Fruit fly (Drosophila melanogaster) whole organism, pupa: Measurements from ENCODE around the gene CG10338.

ENCODE experiments used
- CG10348 ChIP-seq: fragments of 200-800 bp; sonication (Bioruptor generic); IDR thresholded peaks from 2 replicates; pipeline ENCODE4 v1.3.6; 2022; ENCODE audit warnings: missing biosample characterization, missing genetic modification characterization
- CG12605 ChIP-seq: fragments of 200-800 bp; sonication (Bioruptor generic); IDR thresholded peaks from 2 replicates; pipeline ENCODE4 v1.3.6; 2022; ENCODE audit warnings: missing biosample characterization, missing genetic modification characterization
- CG13204 ChIP-seq: fragments of 200-800 bp; sonication (Bioruptor generic); optimal IDR thresholded peaks from 2 replicates; lab custom pipeline; 2018; ENCODE audit warnings: missing biosample characterization, mild to moderate bottlenecking, missing genetic modification characterization, moderate library complexity
- CG14655 ChIP-seq: fragments of 200-800 bp; sonication (Bioruptor generic); optimal IDR thresholded peaks from 3 replicates; lab custom pipeline; 2017; ENCODE audit warnings: mild to moderate bottlenecking, missing biosample characterization, missing genetic modification reagents, missing genetic modification characterization
- CG15710 ChIP-seq: fragments of 200-800 bp; sonication (Bioruptor generic); optimal IDR thresholded peaks from 2 replicates; lab custom pipeline; 2018; ENCODE audit warnings: missing biosample characterization, mild to moderate bottlenecking, missing genetic modification characterization, moderate library complexity
- CG17806 ChIP-seq: fragments of 200-800 bp; sonication (Bioruptor generic); optimal IDR thresholded peaks from 2 replicates; lab custom pipeline; 2018; ENCODE audit warnings: missing biosample characterization, mild to moderate bottlenecking, missing genetic modification characterization, moderate library complexity
- CG32121 ChIP-seq: fragments of 200-800 bp; sonication (Bioruptor generic); IDR thresholded peaks from 2 replicates; pipeline ENCODE4 v1.3.6; 2022; ENCODE audit warnings: missing biosample characterization, missing genetic modification characterization
- CG34367 ChIP-seq: fragments of 200-800 bp; sonication (Bioruptor generic); optimal IDR thresholded peaks from 2 replicates; lab custom pipeline; 2018; ENCODE audit warnings: missing biosample characterization, mild to moderate bottlenecking, missing genetic modification characterization
- CG4496 ChIP-seq: fragments of 200-800 bp; sonication (Bioruptor generic); IDR thresholded peaks from 3 replicates; pipeline ENCODE4 v1.3.6; 2022; ENCODE audit warnings: missing biosample characterization, missing genetic modification characterization
- CG8159 ChIP-seq: fragments of 200-800 bp; sonication (Bioruptor generic); optimal IDR thresholded peaks from 3 replicates; lab custom pipeline; 2018; ENCODE audit warnings: missing biosample characterization, mild to moderate bottlenecking, missing genetic modification characterization, moderate library complexity
- CG8301 ChIP-seq: fragments of 200-800 bp; sonication (Bioruptor generic); optimal IDR thresholded peaks from 2 replicates; lab custom pipeline; 2018; ENCODE audit warnings: missing biosample characterization, mild to moderate bottlenecking, missing genetic modification characterization
- CG9948 ChIP-seq: fragments of 200-800 bp; sonication (Bioruptor generic); optimal IDR thresholded peaks from 2 replicates; lab custom pipeline; 2018; ENCODE audit warnings: missing biosample characterization, mild to moderate bottlenecking, missing genetic modification characterization, moderate library complexity
- D1 ChIP-seq: fragments of 200-800 bp; sonication (Bioruptor generic); optimal IDR thresholded peaks from 2 replicates; lab custom pipeline; 2018; ENCODE audit warnings: missing biosample characterization, mild to moderate bottlenecking, missing genetic modification characterization, moderate library complexity
- EcR ChIP-seq: fragments of 200-800 bp; sonication (Bioruptor generic); optimal IDR thresholded peaks from 3 replicates; lab custom pipeline; 2019; ENCODE audit warnings: missing biosample characterization, missing genetic modification characterization, mild to moderate bottlenecking, moderate library complexity, missing genetic modification reagents
- Ets98B ChIP-seq: fragments of 200-800 bp; sonication (Bioruptor generic); IDR thresholded peaks from 2 replicates; pipeline ENCODE4 v1.3.6; 2022; ENCODE audit warnings: missing biosample characterization, missing genetic modification characterization
- Pif1A ChIP-seq: fragments of 200-800 bp; sonication (Bioruptor generic); optimal IDR thresholded peaks from 3 replicates; lab custom pipeline; 2016; ENCODE audit warnings: missing biosample characterization, missing genetic modification characterization
- Pif1B ChIP-seq: fragments of 200-800 bp; sonication (Bioruptor generic); optimal IDR thresholded peaks from 3 replicates; lab custom pipeline; 2016; ENCODE audit warnings: missing biosample characterization, missing genetic modification characterization
- Snoo ChIP-seq: fragments of 200-800 bp; sonication (Bioruptor generic); optimal IDR thresholded peaks from 3 replicates; lab custom pipeline; 2017; ENCODE audit warnings: missing biosample characterization, mild to moderate bottlenecking, missing genetic modification characterization, inconsistent platforms
- fd96Ca ChIP-seq: fragments of 200-800 bp; sonication (Bioruptor generic); IDR thresholded peaks from 3 replicates; pipeline ENCODE4 v1.3.6; 2022; ENCODE audit warnings: missing biosample characterization, missing genetic modification characterization
- gl ChIP-seq: fragments of 200-800 bp; sonication (Bioruptor generic); optimal IDR thresholded peaks from 2 replicates; lab custom pipeline; 2018; ENCODE audit warnings: missing biosample characterization, mild to moderate bottlenecking, missing genetic modification characterization
- rn ChIP-seq: fragments of 200-800 bp; sonication (Bioruptor generic); IDR thresholded peaks from 2 replicates; pipeline ENCODE4 v1.3.6; 2022; ENCODE audit warnings: missing biosample characterization, missing genetic modification characterization

The CG10338 gene

DNA sequence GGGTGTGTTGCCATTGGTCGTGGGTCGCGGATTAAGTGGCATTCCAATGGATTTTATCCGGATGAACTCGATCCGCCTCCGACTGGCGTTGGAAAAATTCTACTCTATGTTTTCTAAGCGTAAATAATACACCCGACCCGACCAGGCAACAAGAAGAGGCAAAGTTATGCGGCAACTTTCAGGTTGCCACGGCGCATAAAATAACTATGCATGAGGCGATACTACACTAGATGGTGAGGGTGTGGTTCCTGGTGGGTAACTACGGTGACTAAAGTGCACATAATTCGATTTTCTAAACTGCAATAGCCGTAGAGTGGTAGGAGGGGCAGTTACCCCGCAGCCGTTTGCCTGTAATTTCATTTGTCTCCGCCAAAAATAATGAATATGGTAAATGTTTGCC is 24.3 kb upstream of the CG10338 start, which contains the start of gene CG43338:
Gene CG43338, minus strand, starts transcription at position 101 of the 400 bp plus-strand sequence.
- TF ChIP-seq CG13204 (GFP tag; lab: Kevin White, UChicago) (no peak), CG8301 (tag; lab: Kevin White, UChicago) (no peak), EcR (GFP tag; lab: Kevin White, UChicago) (no peak)

DNA sequence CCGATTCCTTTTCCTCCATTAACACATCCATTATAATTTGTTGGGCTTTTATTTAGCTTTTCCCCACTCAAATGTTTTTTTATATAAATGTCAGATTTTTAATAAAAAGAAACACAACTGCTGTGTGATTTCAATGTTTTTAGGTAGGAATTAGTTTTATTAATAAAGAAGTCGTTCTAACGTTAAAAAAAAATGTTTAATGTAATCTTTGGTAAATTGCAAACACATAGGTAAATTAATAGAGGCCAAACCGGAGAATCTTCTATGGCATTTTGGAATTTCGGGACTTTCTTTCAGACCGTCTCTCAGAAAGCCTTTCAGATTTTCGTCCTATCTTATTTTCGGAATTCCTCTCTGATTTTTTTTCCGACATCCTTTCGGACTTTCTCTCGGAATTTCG is 22.3 kb upstream of the CG10338 start, which contains the start of gene CG43339:
Gene CG43339, minus strand, starts transcription at position 101 of the 400 bp plus-strand sequence.
- TF ChIP-seq CG8301 (tag; lab: Kevin White, UChicago), result no peak
- no peak for TF ChIP-seq Pif1B (GFP tag; lab: Kevin White, UChicago)
- TF ChIP-seq D1 (tag; lab: Kevin White, UChicago), result no peak
- no peak for TF ChIP-seq Snoo (tag; lab: Kevin White, UChicago)
- TF ChIP-seq CG13204 (GFP tag; lab: Kevin White, UChicago), result no peak
- TF ChIP-seq CG12605 (GFP tag; lab: Robert Waterston, UW), result no peak
- TF ChIP-seq Pif1A (GFP tag; lab: Kevin White, UChicago), result no peak
- no peak for TF ChIP-seq CG15710 (tag; lab: Kevin White, UChicago)
- no peak for TF ChIP-seq rn (GFP tag; lab: Robert Waterston, UW)
- TF ChIP-seq fd96Ca (GFP tag; lab: Robert Waterston, UW), result no peak
- no peak for TF ChIP-seq CG9948 (tag; lab: Kevin White, UChicago)
- no peak for TF ChIP-seq CG34367 (tag; lab: Kevin White, UChicago)
- no peak for TF ChIP-seq CG4496 (GFP tag; lab: Robert Waterston, UW)
- no peak for TF ChIP-seq CG10348
- TF ChIP-seq CG17806 (tag; lab: Kevin White, UChicago), result no peak
- no peak for TF ChIP-seq Ets98B (GFP tag; lab: Robert Waterston, UW)
- no peak for TF ChIP-seq EcR (GFP tag; lab: Kevin White, UChicago)
- TF ChIP-seq CG14655 (GFP tag; lab: Kevin White, UChicago), result no peak
- TF ChIP-seq CG8159 (tag; lab: Kevin White, UChicago), result no peak
- no peak for TF ChIP-seq CG32121 (GFP tag; lab: Robert Waterston, UW)

DNA sequence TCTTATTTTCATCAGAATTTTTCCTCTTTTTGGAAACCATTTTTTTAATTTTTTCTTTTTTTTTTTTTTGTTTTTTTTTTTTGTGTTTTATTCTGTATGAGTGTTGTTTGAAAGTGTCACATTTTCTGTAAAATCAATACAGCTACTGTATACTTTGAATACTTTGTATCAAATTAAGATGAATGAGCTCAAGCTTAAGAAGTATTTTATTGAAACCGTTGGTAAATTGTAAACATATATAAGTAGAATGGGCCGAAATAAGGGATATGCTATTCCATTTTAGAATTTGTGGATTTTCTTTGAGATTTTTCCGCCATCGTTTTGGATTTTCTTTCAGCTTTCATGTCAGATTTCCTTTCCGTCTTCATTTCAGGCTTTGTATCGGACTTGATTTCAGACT is 20.5 kb upstream of the CG10338 start, which contains the start of gene Mst36Fb:
Gene Mst36Fb, minus strand, starts transcription at position 101 of the 400 bp plus-strand sequence.
- TF ChIP-seq Ets98B (GFP tag; lab: Robert Waterston, UW) (no peak), CG17806 (tag; lab: Kevin White, UChicago) (no peak), CG32121 (GFP tag; lab: Robert Waterston, UW) (no peak), D1 (tag; lab: Kevin White, UChicago) (no peak)

DNA sequence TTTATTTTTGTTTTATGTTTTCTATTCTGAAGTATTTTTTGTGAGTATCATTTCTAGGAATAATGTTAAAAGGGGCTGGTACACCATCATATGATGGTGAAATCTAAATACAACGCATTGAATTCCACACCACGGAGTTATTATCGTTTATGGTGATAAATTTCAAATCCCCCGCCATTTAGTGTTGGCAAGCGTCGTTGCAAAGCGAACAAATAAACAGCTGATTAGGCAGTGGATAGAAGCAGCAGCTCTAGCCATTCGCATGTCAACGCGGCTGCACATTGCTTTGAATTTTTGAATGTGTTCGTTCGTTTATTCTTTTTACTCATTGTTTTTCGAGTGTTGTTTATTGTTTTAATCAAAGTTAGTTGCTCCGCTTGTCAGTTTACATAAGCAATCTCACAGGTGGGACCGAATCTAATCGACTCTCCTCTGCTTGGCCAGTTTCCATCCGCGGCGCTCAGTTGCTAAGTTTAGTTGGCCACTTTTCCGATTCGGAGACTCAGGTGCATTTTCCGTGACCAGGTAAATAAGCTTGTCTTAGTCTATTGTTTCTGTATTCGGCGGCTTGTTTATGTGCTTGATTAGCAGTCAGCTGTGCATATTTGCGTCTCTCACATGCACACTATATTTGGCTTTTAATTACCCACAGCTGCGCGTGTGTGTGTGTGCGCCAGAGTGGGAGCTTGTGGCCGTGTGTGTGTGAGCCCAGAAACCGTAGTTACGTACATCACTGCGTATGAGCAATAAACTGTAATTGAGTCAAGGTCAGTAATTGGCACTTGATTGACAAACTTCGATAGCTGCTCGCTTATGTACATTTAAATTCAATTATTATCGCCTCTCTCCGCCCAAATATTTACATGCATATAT is 18.3 kb upstream of the CG10338 start, which contains the start of the genes Mst36Fa and CG31751:
Gene Mst36Fa, minus strand, starts transcription at position 51 of the 873 bp plus-strand sequence.
Gene CG31751, plus strand, starts transcription at position 274 of the 873 bp plus-strand sequence.
- TF ChIP-seq Pif1B (GFP tag; lab: Kevin White, UChicago) (no peak), CG13204 (GFP tag; lab: Kevin White, UChicago) (no peak), EcR (GFP tag; lab: Kevin White, UChicago) (no peak), Snoo (tag; lab: Kevin White, UChicago) (no peak), D1 (tag; lab: Kevin White, UChicago) (no peak), CG8301 (tag; lab: Kevin White, UChicago) (no peak), CG12605 (GFP tag; lab: Robert Waterston, UW) (no peak), CG14655 (GFP tag; lab: Kevin White, UChicago) (no peak), CG10348 (0 out of 2 replicates have a peak, but pooled peaks have one; percentile 6), Ets98B (GFP tag; lab: Robert Waterston, UW) (0 out of 2 replicates have a peak, but pooled peaks have one; percentile 23), CG4496 (GFP tag; lab: Robert Waterston, UW) (peak; percentile 46; the same call in 1 of the 3 replicates), CG34367 (tag; lab: Kevin White, UChicago) (no peak), CG17806 (tag; lab: Kevin White, UChicago) (no peak), rn (GFP tag; lab: Robert Waterston, UW) (no peak), Pif1A (GFP tag; lab: Kevin White, UChicago) (no peak), CG15710 (tag; lab: Kevin White, UChicago) (no peak)

DNA sequence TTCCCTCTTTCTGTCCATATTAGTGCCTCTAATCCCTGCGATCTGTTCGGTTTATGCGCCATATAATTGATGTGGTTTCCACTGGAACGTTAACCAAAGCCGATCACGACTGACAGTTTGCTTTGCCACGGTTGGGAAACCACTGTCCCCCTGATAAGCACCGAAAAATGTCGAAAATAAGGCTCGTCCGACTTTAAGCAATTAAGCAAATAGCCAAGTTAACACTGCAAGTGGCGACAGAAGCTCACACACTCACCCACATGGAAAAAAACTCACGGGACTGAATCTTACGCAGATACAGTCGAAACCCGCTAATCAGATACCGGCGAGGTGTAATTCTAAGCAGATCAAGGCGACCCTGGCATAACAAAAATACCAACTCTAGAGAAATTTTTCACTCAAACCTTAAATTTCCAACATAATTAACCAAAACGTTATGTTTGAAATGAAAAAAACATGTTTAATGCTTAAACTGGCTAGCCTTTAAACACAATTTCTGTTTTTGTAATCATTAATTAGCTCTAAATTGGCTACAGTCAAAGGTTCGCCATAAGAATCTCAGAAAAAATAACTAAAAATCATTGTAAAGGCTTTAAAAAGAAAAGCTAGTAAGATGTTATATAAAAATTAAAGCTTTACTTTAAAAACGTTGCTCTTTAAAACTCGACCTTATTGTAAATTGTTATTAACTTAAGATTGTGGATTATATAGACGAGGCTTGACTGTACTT is 17.4 kb upstream of the CG10338 start:
- peak; percentile 30 for TF ChIP-seq CG15710 (tag; lab: Kevin White, UChicago)
- TF ChIP-seq CG34367 (tag; lab: Kevin White, UChicago), result no peak
- TF ChIP-seq D1 (tag; lab: Kevin White, UChicago), result no peak
- TF ChIP-seq CG17806 (tag; lab: Kevin White, UChicago), result no peak
- TF ChIP-seq CG13204 (GFP tag; lab: Kevin White, UChicago), result no peak
- no peak for TF ChIP-seq Ets98B (GFP tag; lab: Robert Waterston, UW)
- TF ChIP-seq CG10348, result no peak
- TF ChIP-seq CG32121 (GFP tag; lab: Robert Waterston, UW), result 0 out of 2 replicates have a peak, but pooled peaks have one; percentile 7
- peak; percentile 39 for TF ChIP-seq Snoo (tag; lab: Kevin White, UChicago)
- no peak for TF ChIP-seq Pif1B (GFP tag; lab: Kevin White, UChicago)
- no peak for TF ChIP-seq gl (tag; lab: Kevin White, UChicago)
- TF ChIP-seq Pif1A (GFP tag; lab: Kevin White, UChicago), result no peak
- TF ChIP-seq CG9948 (tag; lab: Kevin White, UChicago), result no peak
- no peak for TF ChIP-seq CG4496 (GFP tag; lab: Robert Waterston, UW)
